Worm (Caenorhabditis elegans): ENCODE results near the gene F43E2.1.

DNA sequence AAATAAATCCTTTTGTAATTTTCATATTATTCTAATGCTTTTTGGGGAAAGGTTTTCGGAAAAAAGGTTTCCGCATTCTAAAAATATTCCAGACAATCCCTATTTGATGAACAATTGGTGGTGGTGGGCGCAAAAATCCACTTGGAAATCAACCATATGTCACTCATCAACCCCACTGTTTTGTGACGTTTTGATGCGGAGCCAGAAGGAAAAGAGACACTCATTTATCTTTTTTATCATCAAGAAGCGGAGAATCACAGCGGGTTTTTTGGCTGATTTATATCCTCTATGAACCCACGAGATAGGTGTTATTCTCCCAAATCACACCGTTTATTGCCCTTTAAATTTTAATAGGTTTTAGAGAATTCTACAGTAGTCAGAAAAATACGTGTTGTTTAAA lies 17.9 kb upstream of the F43E2.1 start:
- TF ChIP-seq elt-1 (tag; optimal IDR thresholded peaks at IDR 0.05) (no peak), lin-39 (tag; optimal IDR thresholded peaks at IDR 0.05) (no peak), alr-1 (tag; optimal IDR thresholded peaks at IDR 0.05) (no peak), zag-1 (tag; optimal IDR thresholded peaks at IDR 0.05) (no peak), nhr-237 (tag; optimal IDR thresholded peaks at IDR 0.05) (no peak), nhr-6 (tag; optimal IDR thresholded peaks at IDR 0.05) (no peak), nhr-12 (tag; optimal IDR thresholded peaks at IDR 0.05) (no peak)
